Worm (Caenorhabditis elegans): ENCODE measurements around the gene mlc-5.

- TF ChIP-seq nhr-28 (tag; optimal IDR thresholded peaks at IDR 0.05) (no peak), pqm-1 (tag; optimal IDR thresholded peaks at IDR 0.05) (no peak), elt-2 (tag; optimal IDR thresholded peaks at IDR 0.05) (no peak), tbx-2 (tag; optimal IDR thresholded peaks at IDR 0.05) (no peak), elt-1 (tag; optimal IDR thresholded peaks at IDR 0.05) (no peak), nfya-1 (tag; optimal IDR thresholded peaks at IDR 0.05; ENCODE audit: insufficient read depth) (no peak), unc-62 (GFP tag; optimal IDR thresholded peaks at IDR 0.05) (no peak), skn-1 (tag; optimal IDR thresholded peaks at IDR 0.05) (no peak)
Measured at ce11 chrIII:13621717-13622116, 1.4 kb upstream of the mlc-5 start.

Measured in whole organism, L3 larva.